Fruit fly (Drosophila melanogaster): ENCODE measurements around the gene ras.

- TF ChIP-seq psq (optimal IDR thresholded peaks at IDR 0.05) (no peak), usp (GFP tag; optimal IDR thresholded peaks at IDR 0.05) (no peak), pan (optimal IDR thresholded peaks at IDR 0.05) (no peak), Dll (optimal IDR thresholded peaks at IDR 0.05) (no peak), CG8478 (optimal IDR thresholded peaks at IDR 0.05) (no peak), EcR (GFP tag; optimal IDR thresholded peaks at IDR 0.05) (no peak)
Measured at dm6 chrX:10766976-10767349, 22.7 kb downstream of the ras start.

All from whole organism.